Fruit fly (Drosophila melanogaster) whole organism, prepupa: ENCODE measurements around the gene Prosbeta4.

Source experiments
- Blimp-1 ChIP-seq: fragments of 200-800 bp; sonication (Bioruptor generic); optimal IDR thresholded peaks from 3 replicates; lab custom pipeline; 2017; ENCODE audit warnings: missing biosample characterization, missing genetic modification characterization, mild to moderate bottlenecking, moderate library complexity, missing genetic modification reagents
- CG10669 ChIP-seq: fragments of 200-800 bp; sonication (Bioruptor generic); optimal IDR thresholded peaks from 3 replicates; lab custom pipeline; 2018; ENCODE audit warnings: missing biosample characterization, mild to moderate bottlenecking, missing genetic modification characterization, moderate library complexity
- CG11294 ChIP-seq: fragments of 200-800 bp; sonication (Bioruptor generic); IDR thresholded peaks from 2 replicates; pipeline ENCODE4 v1.3.6; 2022; ENCODE audit warnings: missing biosample characterization, missing genetic modification characterization
- CG11762 ChIP-seq: fragments of 200-800 bp; sonication (Bioruptor generic); optimal IDR thresholded peaks from 3 replicates; lab custom pipeline; 2016; ENCODE audit warnings: missing biosample characterization, missing genetic modification characterization; ENCODE audit not compliant: insufficient read depth
- CG11902 ChIP-seq: fragments of 200-800 bp; sonication (Bioruptor generic); optimal IDR thresholded peaks from 3 replicates; lab custom pipeline; 2016; ENCODE audit warnings: missing biosample characterization, missing genetic modification characterization
- CG1621 ChIP-seq: fragments of 200-800 bp; sonication (Bioruptor generic); optimal IDR thresholded peaks from 3 replicates; lab custom pipeline; 2018; ENCODE audit warnings: missing biosample characterization, mild to moderate bottlenecking, missing genetic modification characterization
- CG16779 ChIP-seq: fragments of 200-800 bp; sonication (Bioruptor generic); optimal IDR thresholded peaks from 3 replicates; lab custom pipeline; 2017; ENCODE audit warnings: missing biosample characterization, mild to moderate bottlenecking, missing genetic modification characterization
- CG3032 ChIP-seq: fragments of 200-800 bp; optimal IDR thresholded peaks from 2 replicates; lab custom pipeline; 2019; ENCODE audit warnings: missing biosample characterization, mild to moderate bottlenecking, missing genetic modification characterization, moderate library complexity
- CG32006 ChIP-seq: fragments of 200-800 bp; sonication (Bioruptor generic); optimal IDR thresholded peaks from 3 replicates; lab custom pipeline; 2017; ENCODE audit warnings: missing biosample characterization, mild to moderate bottlenecking, missing genetic modification characterization
- CG3919 ChIP-seq: fragments of 200-800 bp; sonication (Bioruptor generic); optimal IDR thresholded peaks from 3 replicates; lab custom pipeline; 2016; ENCODE audit warnings: missing biosample characterization, missing genetic modification characterization
- CG4318 ChIP-seq: fragments of 200-800 bp; sonication (Bioruptor generic); optimal IDR thresholded peaks from 3 replicates; lab custom pipeline; 2017; ENCODE audit warnings: missing biosample characterization, mild to moderate bottlenecking, missing genetic modification characterization
- CG6276 ChIP-seq: fragments of 200-800 bp; sonication (Bioruptor generic); optimal IDR thresholded peaks from 2 replicates; lab custom pipeline; 2017; ENCODE audit warnings: missing biosample characterization, mild to moderate bottlenecking, missing genetic modification characterization
- CG6792 ChIP-seq: fragments of 200-800 bp; sonication (Bioruptor generic); optimal IDR thresholded peaks from 3 replicates; lab custom pipeline; 2016; ENCODE audit warnings: missing biosample characterization, missing genetic modification characterization
- CG6808 ChIP-seq: fragments of 200-800 bp; sonication (Bioruptor generic); optimal IDR thresholded peaks from 3 replicates; lab custom pipeline; 2017; ENCODE audit warnings: missing biosample characterization, missing genetic modification characterization, mild to moderate bottlenecking, moderate library complexity, missing genetic modification reagents
- CG6854 ChIP-seq: fragments of 200-800 bp; sonication (Bioruptor generic); optimal IDR thresholded peaks from 2 replicates; lab custom pipeline; 2017; ENCODE audit warnings: missing biosample characterization, mild to moderate bottlenecking, missing genetic modification characterization
- CG8319 ChIP-seq: fragments of 200-800 bp; sonication (Bioruptor generic); optimal IDR thresholded peaks from 3 replicates; lab custom pipeline; 2016; ENCODE audit warnings: missing biosample characterization, missing genetic modification characterization
- Eip75B ChIP-seq: fragments of 200-800 bp; sonication (Bioruptor generic); optimal IDR thresholded peaks from 3 replicates; lab custom pipeline; 2016; ENCODE audit warnings: missing biosample characterization, missing genetic modification characterization
- Eip78C ChIP-seq: fragments of 200-800 bp; sonication (Bioruptor generic); peaks from one replicate; lab custom pipeline; 2016; ENCODE audit warnings: missing biosample characterization, missing genetic modification characterization
- Eip93F ChIP-seq: fragments of 200-800 bp; sonication (Bioruptor generic); optimal IDR thresholded peaks from 2 replicates; lab custom pipeline; 2016; ENCODE audit warnings: missing biosample characterization, mild to moderate bottlenecking, missing genetic modification characterization
- Ets21C ChIP-seq: fragments of 200-800 bp; sonication (Bioruptor generic); optimal IDR thresholded peaks from 3 replicates; lab custom pipeline; 2016; ENCODE audit warnings: missing biosample characterization, missing genetic modification characterization
- Ets96B ChIP-seq: fragments of 200-800 bp; optimal IDR thresholded peaks from 2 replicates; lab custom pipeline; 2019; ENCODE audit warnings: missing biosample characterization, mild to moderate bottlenecking, missing genetic modification characterization, moderate library complexity
- Hr38 ChIP-seq: sonication (Bioruptor generic); optimal IDR thresholded peaks from 2 replicates; lab custom pipeline; 2016; ENCODE audit warnings: missing biosample characterization, missing genetic modification characterization
- Hr4 ChIP-seq: fragments of 200-800 bp; sonication (Bioruptor generic); optimal IDR thresholded peaks from 3 replicates; lab custom pipeline; 2016; ENCODE audit warnings: missing biosample characterization, missing genetic modification characterization
- Met ChIP-seq: fragments of 200-800 bp; sonication (Bioruptor generic); optimal IDR thresholded peaks from 3 replicates; lab custom pipeline; 2016; ENCODE audit warnings: missing biosample characterization, missing genetic modification characterization
- Smox ChIP-seq: fragments of 200-800 bp; sonication (Bioruptor generic); optimal IDR thresholded peaks from 3 replicates; lab custom pipeline; 2016; ENCODE audit warnings: missing biosample characterization, missing genetic modification characterization
- Sox102F ChIP-seq: fragments of 200-800 bp; sonication (Bioruptor generic); optimal IDR thresholded peaks from 2 replicates; lab custom pipeline; 2016; ENCODE audit warnings: missing biosample characterization, mild to moderate bottlenecking, missing genetic modification characterization
- Sox14 ChIP-seq: fragments of 200-800 bp; sonication (Bioruptor generic); optimal IDR thresholded peaks from 3 replicates; lab custom pipeline; 2016; ENCODE audit warnings: missing biosample characterization, missing genetic modification characterization
- Sox15 ChIP-seq: fragments of 200-800 bp; sonication (Bioruptor generic); optimal IDR thresholded peaks from 3 replicates; lab custom pipeline; 2016; ENCODE audit warnings: missing biosample characterization, missing genetic modification characterization
- achi ChIP-seq: fragments of 200-800 bp; sonication (Bioruptor generic); optimal IDR thresholded peaks from 3 replicates; lab custom pipeline; 2016; ENCODE audit warnings: missing biosample characterization, missing genetic modification characterization
- cyc ChIP-seq: fragments of 200-800 bp; sonication (Bioruptor generic); optimal IDR thresholded peaks from 3 replicates; lab custom pipeline; 2016; ENCODE audit warnings: missing biosample characterization, missing genetic modification characterization
- dsx ChIP-seq: fragments of 200-800 bp; optimal IDR thresholded peaks from 3 replicates; lab custom pipeline; 2019; ENCODE audit warnings: missing biosample characterization, mild to moderate bottlenecking, missing genetic modification characterization, moderate library complexity; ENCODE audit not compliant: poor library complexity, severe bottlenecking
- eg ChIP-seq: fragments of 200-800 bp; sonication (Bioruptor generic); IDR thresholded peaks from 3 replicates; pipeline ENCODE4 v1.3.6; 2022; ENCODE audit warnings: missing biosample characterization, missing genetic modification characterization
- esn ChIP-seq: fragments of 200-800 bp; sonication (Bioruptor generic); optimal IDR thresholded peaks from 2 replicates; lab custom pipeline; 2016; ENCODE audit warnings: missing biosample characterization, mild to moderate bottlenecking, missing genetic modification characterization, moderate library complexity
- fd59A ChIP-seq: fragments of 200-800 bp; sonication (Bioruptor generic); optimal IDR thresholded peaks from 2 replicates; lab custom pipeline; 2017; ENCODE audit warnings: missing biosample characterization, mild to moderate bottlenecking, missing genetic modification characterization, missing genetic modification reagents
- fd85E ChIP-seq: fragments of 200-800 bp; sonication (Bioruptor generic); optimal IDR thresholded peaks from 3 replicates; lab custom pipeline; 2016; ENCODE audit warnings: missing biosample characterization, missing genetic modification characterization
- net ChIP-seq: fragments of 200-800 bp; sonication (Bioruptor generic); optimal IDR thresholded peaks from 3 replicates; lab custom pipeline; 2016; ENCODE audit warnings: missing biosample characterization, missing genetic modification characterization
- spab ChIP-seq: fragments of 200-800 bp; sonication (Bioruptor generic); optimal IDR thresholded peaks from 2 replicates; lab custom pipeline; 2017; ENCODE audit warnings: missing biosample characterization, mild to moderate bottlenecking, missing genetic modification characterization, missing genetic modification reagents
- svp ChIP-seq: fragments of 200-800 bp; sonication (Bioruptor generic); peaks from one replicate; lab custom pipeline; 2016; ENCODE audit warnings: missing biosample characterization, missing genetic modification characterization
- topi ChIP-seq: fragments of 200-800 bp; sonication (Bioruptor generic); optimal IDR thresholded peaks from 3 replicates; lab custom pipeline; 2016; ENCODE audit warnings: missing biosample characterization, missing genetic modification characterization
- vri ChIP-seq: fragments of 200-800 bp; sonication (Bioruptor generic); optimal IDR thresholded peaks from 3 replicates; lab custom pipeline; 2016; ENCODE audit warnings: missing biosample characterization, mild to moderate bottlenecking, missing genetic modification characterization

Prosbeta4 gene

DNA sequence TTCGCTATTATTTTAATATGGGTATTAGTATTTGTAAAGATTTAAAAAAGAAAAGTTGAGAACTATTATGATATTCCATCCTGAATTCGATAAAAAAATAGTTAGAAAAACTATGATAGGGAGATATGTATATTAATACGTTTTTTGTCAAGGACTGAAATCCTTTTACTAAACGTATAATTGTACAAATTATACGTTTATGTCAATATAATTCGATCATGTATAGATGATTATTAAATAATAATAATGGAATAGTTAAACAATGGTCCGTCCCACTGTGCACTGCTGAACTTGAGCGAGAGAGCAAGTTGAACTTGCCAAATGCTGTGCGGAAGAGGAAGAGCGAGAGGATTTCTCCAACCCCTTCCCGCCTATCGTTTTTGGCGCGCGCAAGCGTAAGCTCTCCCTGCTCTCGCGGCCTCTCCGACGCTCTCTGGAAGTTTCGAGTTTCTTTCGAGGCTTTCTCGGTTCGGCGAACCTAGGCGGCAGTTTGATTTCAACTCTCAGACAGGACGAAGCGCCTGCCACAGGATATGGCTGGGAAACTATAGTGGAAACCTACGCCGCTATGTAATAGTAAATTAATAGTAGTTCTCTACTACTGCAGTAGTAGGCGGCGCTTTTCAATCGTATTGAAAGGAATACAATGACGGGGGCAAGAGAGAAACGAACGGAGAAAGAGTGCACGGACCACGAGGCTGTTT lies 46.9 kb downstream of the Prosbeta4 start (continued):
- TF ChIP-seq CG6276 (peak; percentile 79), Sox15 (GFP tag; lab: Kevin White, UChicago) (peak; percentile 65), Hr38 (GFP tag; lab: Kevin White, UChicago) (no peak), CG1621 (tag; lab: Kevin White, UChicago) (peak; percentile 5), Ets96B (tag; lab: Kevin White, UChicago) (peak; percentile 85), dsx (GFP tag; lab: Kevin White, UChicago) (peak; percentile 81), fd59A (peak; percentile 68), Sox14 (GFP tag; lab: Kevin White, UChicago) (no peak), CG3032 (tag; lab: Kevin White, UChicago) (peak; percentile 89), svp (GFP tag; lab: Kevin White, UChicago) (peak; percentile 79), CG11762 (GFP tag; lab: Kevin White, UChicago) (peak; percentile 78), eg (GFP tag; lab: Robert Waterston, UW) (peak; percentile 66), CG10669 (peak; percentile 60), Eip75B (GFP tag; lab: Kevin White, UChicago) (peak; percentile 42), Ets21C (GFP tag; lab: Kevin White, UChicago) (no peak), vri (GFP tag; lab: Kevin White, UChicago) (peak; percentile 0), Smox (peak; percentile 61), CG3919 (GFP tag; lab: Kevin White, UChicago) (peak; percentile 81), Hr4 (peak; percentile 70), CG6854 (GFP tag; lab: Kevin White, UChicago) (peak; percentile 9), Sox102F (GFP tag; lab: Kevin White, UChicago) (no peak), net (peak; percentile 85), Eip93F (GFP tag; lab: Kevin White, UChicago) (no peak), achi (GFP tag; lab: Kevin White, UChicago) (peak; percentile 85), spab (GFP tag; lab: Kevin White, UChicago) (peak; percentile 76), CG11902 (GFP tag; lab: Kevin White, UChicago) (peak; percentile 27), fd85E (peak; percentile 29), CG4318 (GFP tag; lab: Kevin White, UChicago) (peak; percentile 66), topi (no peak), CG32006 (GFP tag; lab: Kevin White, UChicago) (peak; percentile 87), CG6792 (GFP tag; lab: Kevin White, UChicago) (peak; percentile 82), cyc (GFP tag; lab: Kevin White, UChicago) (peak; percentile 7), Met (GFP tag; lab: Kevin White, UChicago) (peak; percentile 75), CG11294 (GFP tag; lab: Robert Waterston, UW) (peak; percentile 49), CG6808 (GFP tag; lab: Kevin White, UChicago) (peak; percentile 81), CG16779 (tag; lab: Kevin White, UChicago) (peak; percentile 73), CG8319 (GFP tag; lab: Kevin White, UChicago) (peak; percentile 49), esn (peak; percentile 74), Blimp-1 (GFP tag; lab: Kevin White, UChicago) (no peak), Eip78C (peak; percentile 93)
